Worm (Caenorhabditis elegans) whole organism, young adult: Measurements from ENCODE around the gene bcc-1.

Experiments used
- F57C9.4 ChIP-seq: sonication (generic microtip); optimal IDR thresholded peaks from 2 replicates; lab custom pipeline; 2017; ENCODE audit warnings: mild to moderate bottlenecking, missing genetic modification characterization, missing compliant biosample characterization
- K11D2.4 ChIP-seq: fragments of 200-800 bp; sonication (Bioruptor generic); IDR thresholded peaks from 2 replicates; pipeline ENCODE4 v1.3.6; 2022; ENCODE audit warnings: missing genetic modification reagents, missing genetic modification characterization, missing compliant biosample characterization
- ama-1 ChIP-seq, 3 experiments: fragments of 150-350 bp in 1 of 3; sonication (generic microtip) in 2 of 3; optimal IDR thresholded peaks; 2 replicates each; lab custom pipeline; 2014 to 2018; ENCODE audit warnings: missing biosample characterization in 2 of 3, missing genetic modification characterization in 2 of 3, missing genetic modification reagents in 2 of 3
- athp-1 ChIP-seq: sonication (generic microtip); optimal IDR thresholded peaks from 2 replicates; lab custom pipeline; 2017; ENCODE audit warnings: mild to moderate bottlenecking, missing genetic modification characterization, missing compliant biosample characterization
- die-1 ChIP-seq: sonication (generic microtip); optimal IDR thresholded peaks from 2 replicates; lab custom pipeline; 2016; ENCODE audit warnings: missing genotype, mild to moderate bottlenecking, missing genetic modification characterization, missing compliant biosample characterization
- dpl-1 ChIP-seq: fragments of 150-350 bp; optimal IDR thresholded peaks from 2 replicates; lab custom pipeline; 2014; ENCODE audit warnings: missing biosample characterization, missing genetic modification reagents, missing genetic modification characterization
- ets-4 ChIP-seq: fragments of 200-800 bp; sonication (Bioruptor generic); optimal IDR thresholded peaks from 2 replicates; lab custom pipeline; 2018; ENCODE audit warnings: mild to moderate bottlenecking, missing genetic modification characterization, missing compliant biosample characterization
- mes-4 ChIP-seq: sonication (generic microtip); optimal IDR thresholded peaks from 2 replicates; lab custom pipeline; 2016; ENCODE audit warnings: missing genotype, missing genetic modification characterization, missing compliant biosample characterization
- nhr-90 ChIP-seq: sonication (generic microtip); optimal IDR thresholded peaks from 2 replicates; lab custom pipeline; 2016; ENCODE audit warnings: missing genotype, mild to moderate bottlenecking, missing genetic modification characterization, missing compliant biosample characterization
- pha-4 ChIP-seq: fragments of 150-350 bp; sonication (generic microtip); optimal IDR thresholded peaks from 2 replicates; lab custom pipeline; 2014; ENCODE audit warnings: missing biosample characterization, missing genetic modification reagents, missing genetic modification characterization
- snpc-1.3 ChIP-seq: sonication (generic microtip); optimal IDR thresholded peaks from 2 replicates; lab custom pipeline; 2017; ENCODE audit warnings: missing genetic modification characterization, mild to moderate bottlenecking, missing compliant biosample characterization, antibody characterized with exemption, moderate library complexity, missing genotype, missing genetic modification reagents; ENCODE audit not compliant: insufficient read depth
- snpc-4 ChIP-seq, 5 experiments: fragments of 150-350 bp in 1 of 5; sonication (generic microtip) in 4 of 5; optimal IDR thresholded peaks; 2 replicates each; lab custom pipeline; 2014 to 2018; ENCODE audit warnings: missing genetic modification characterization in 5 of 5, missing biosample characterization in 3 of 5, antibody characterized with exemption in 2 of 5, mild to moderate bottlenecking in 2 of 5, missing compliant biosample characterization in 2 of 5, missing genotype in 2 of 5, moderate library complexity in 2 of 5, missing genetic modification reagents in 1 of 5
- zfh-2 ChIP-seq: fragments of 200-800 bp; sonication (Bioruptor generic); conservative IDR thresholded peaks from 2 replicates; pipeline ENCODE4 v1.3.6; 2022; ENCODE audit warnings: missing genetic modification reagents, missing genetic modification characterization, missing compliant biosample characterization

DNA sequence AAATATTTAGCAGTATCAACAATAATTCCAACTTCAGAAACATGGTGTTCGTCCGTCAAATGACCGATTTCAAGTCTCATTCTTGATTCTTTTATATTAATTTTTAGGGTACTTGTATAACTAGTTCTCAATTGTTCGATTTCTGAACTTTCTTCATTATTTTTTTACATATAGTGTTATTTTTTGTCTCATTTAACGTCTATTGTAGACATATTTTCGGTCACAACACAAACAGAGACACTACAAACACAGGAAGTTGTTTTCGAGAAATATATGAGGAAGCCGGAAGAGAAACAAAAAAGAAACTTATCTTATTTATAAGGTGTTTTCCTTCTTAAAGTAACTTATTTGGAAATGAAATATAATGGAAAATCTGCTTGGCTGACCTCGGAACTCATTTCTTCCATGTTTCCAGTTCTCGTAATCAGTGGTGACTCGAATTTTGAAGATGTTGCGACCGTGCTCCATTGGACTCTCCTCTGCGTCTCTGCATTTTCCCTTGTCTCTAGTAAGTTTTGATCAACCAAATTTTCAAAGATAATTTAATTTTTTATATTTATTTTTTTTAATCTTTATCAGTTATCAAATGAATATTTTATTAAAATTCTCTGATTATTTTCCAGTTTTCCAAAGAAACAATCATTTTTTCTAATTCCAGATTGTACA, 38.6 kb downstream of the bcc-1 start, which contains the start of the genes F36H1.12 and lin-3:
- TF ChIP-seq K11D2.4 (GFP tag; lab: Robert Waterston, UW) (no peak), ets-4 (GFP tag; lab: Kevin White, UChicago) (no peak), F57C9.4 (tag; lab: Kevin White, UChicago) (no peak), snpc-4 (GFP tag; optimal IDR thresholded peaks at IDR 0.05; lab: Kevin White, UChicago) (no peak), snpc-4 (tag; optimal IDR thresholded peaks at IDR 0.05; lab: Kevin White, UChicago) (no peak), dpl-1 (GFP tag; lab: Kevin White, UChicago) (no peak), snpc-1.3 (tag; lab: Kevin White, UChicago) (no peak), zfh-2 (no peak), nhr-90 (tag; lab: Kevin White, UChicago) (no peak), athp-1 (tag; lab: Kevin White, UChicago) (no peak), mes-4 (tag; lab: Kevin White, UChicago) (no peak), ama-1 (optimal IDR thresholded peaks at IDR 0.05; lab: Kevin White, UChicago) (no peak), ama-1 (GFP tag; optimal IDR thresholded peaks at IDR 0.05; lab: Kevin White, UChicago) (no peak), pha-4 (tag; lab: Kevin White, UChicago) (no peak), die-1 (tag; lab: Kevin White, UChicago) (no peak)
